Fruit fly (Drosophila melanogaster): ENCODE measurements around the gene Mhcl.

The Mhcl gene

dm6 chr3R:16049369-16049768 is 49.2 kb downstream of the Mhcl start, which contains the start of the genes IKKbeta and CG5013 (continued):
- TF ChIP-seq pho (GFP tag; optimal IDR thresholded peaks at IDR 0.05) (peak; percentile 70), sob (GFP tag; IDR thresholded peaks at IDR 0.05) (peak; percentile 70), sima (GFP tag; optimal IDR thresholded peaks at IDR 0.05) (no peak), CG34376 (GFP tag; optimal IDR thresholded peaks at IDR 0.05) (peak; percentile 24), Lpt (GFP tag; optimal IDR thresholded peaks at IDR 0.05) (no peak), NK7.1 (GFP tag; optimal IDR thresholded peaks at IDR 0.05) (peak; percentile 8), Awh (GFP tag; IDR thresholded peaks at IDR 0.05) (no peak), CG17359 (tag; optimal IDR thresholded peaks at IDR 0.05) (no peak), Atf-2 (GFP tag; optimal IDR thresholded peaks at IDR 0.05) (peak; percentile 12), Kr (GFP tag; optimal IDR thresholded peaks at IDR 0.05) (no peak), CG3163 (GFP tag; optimal IDR thresholded peaks at IDR 0.05) (peak; percentile 26), HmgZ (tag; optimal IDR thresholded peaks at IDR 0.05) (peak; percentile 73), trh (GFP tag; optimal IDR thresholded peaks at IDR 0.05) (no peak), Eip74EF (GFP tag; optimal IDR thresholded peaks at IDR 0.05) (no peak), ERR (GFP tag; optimal IDR thresholded peaks at IDR 0.05) (peak; percentile 19), CG9727 (GFP tag; optimal IDR thresholded peaks at IDR 0.05) (peak; percentile 48), CG12299 (tag; optimal IDR thresholded peaks at IDR 0.05) (no peak), tap (tag; optimal IDR thresholded peaks at IDR 0.05) (no peak), YL-1 (GFP tag; optimal IDR thresholded peaks at IDR 0.05) (no peak), Side (GFP tag; optimal IDR thresholded peaks at IDR 0.05) (peak; percentile 49), CG15073 (GFP tag; optimal IDR thresholded peaks at IDR 0.05) (no peak), Ets97D (GFP tag; optimal IDR thresholded peaks at IDR 0.05) (peak; percentile 43), Jarid2 (GFP tag; optimal IDR thresholded peaks at IDR 0.05) (no peak), CG11456 (GFP tag; IDR thresholded peaks at IDR 0.05) (0 out of 3 replicates have a peak, but pooled peaks have one; percentile 45), otp (GFP tag; IDR thresholded peaks at IDR 0.05) (no peak), Chrac-16 (GFP tag; optimal IDR thresholded peaks at IDR 0.05) (peak; percentile 46), schlank (tag; optimal IDR thresholded peaks at IDR 0.05) (no peak), Scr (GFP tag; IDR thresholded peaks at IDR 0.05; ENCODE audit: partially characterized antibody) (peak; percentile 85), CG1602 (GFP tag; optimal IDR thresholded peaks at IDR 0.05) (peak; percentile 0), kah (GFP tag; optimal IDR thresholded peaks at IDR 0.05) (peak; percentile 83), Fer3 (tag; optimal IDR thresholded peaks at IDR 0.05) (no peak), CG7372 (GFP tag; IDR thresholded peaks at IDR 0.05) (0 out of 2 replicates have a peak, but pooled peaks have one; percentile 35), slp2 (GFP tag; optimal IDR thresholded peaks at IDR 0.05) (peak; percentile 7), CG12769 (tag; optimal IDR thresholded peaks at IDR 0.05) (peak; percentile 51), Ravus (GFP tag; IDR thresholded peaks at IDR 0.05) (no peak), HLH4C (GFP tag; IDR thresholded peaks at IDR 0.05; ENCODE audit: partially characterized antibody) (peak; percentile 85), Fer2 (tag; optimal IDR thresholded peaks at IDR 0.05) (no peak), wek (GFP tag; optimal IDR thresholded peaks at IDR 0.05) (no peak), gcm2 (GFP tag; optimal IDR thresholded peaks at IDR 0.05) (no peak), CG10274 (GFP tag; optimal IDR thresholded peaks at IDR 0.05) (no peak), CG7928 (GFP tag; optimal IDR thresholded peaks at IDR 0.05) (no peak), her (GFP tag; optimal IDR thresholded peaks at IDR 0.05) (peak; percentile 43), CG11696 (GFP tag; IDR thresholded peaks at IDR 0.05) (no peak), yki (optimal IDR thresholded peaks at IDR 0.05) (peak; percentile 34), Blimp-1 (GFP tag; optimal IDR thresholded peaks at IDR 0.05) (no peak), CG42726 (GFP tag; IDR thresholded peaks at IDR 0.05; ENCODE audit: partially characterized antibody) (0 out of 2 replicates have a peak, but pooled peaks have one; percentile 39), CG11695 (GFP tag; IDR thresholded peaks at IDR 0.05) (no peak), Doc3 (GFP tag; IDR thresholded peaks at IDR 0.05; ENCODE audit: partially characterized antibody) (peak; percentile 81), H2.0 (GFP tag; IDR thresholded peaks at IDR 0.05) (no peak), CG2712 (tag; optimal IDR thresholded peaks at IDR 0.05) (peak; percentile 50), inv (GFP tag; IDR thresholded peaks at IDR 0.05; ENCODE audit: partially characterized antibody) (peak; percentile 74)
